Worm (Caenorhabditis elegans) whole organism, early embryonic: ENCODE results near the gene strd-1.

ENCODE experiments used
- B0310.2 ChIP-seq: sonication (generic microtip); optimal IDR thresholded peaks from 2 replicates; lab custom pipeline; 2016; ENCODE audit warnings: mild to moderate bottlenecking, missing genetic modification characterization, missing compliant biosample characterization
- F13C5.2 ChIP-seq: sonication (generic microtip); optimal IDR thresholded peaks from 2 replicates; lab custom pipeline; 2017; ENCODE audit warnings: mild to moderate bottlenecking, missing genetic modification characterization, inconsistent platforms, missing compliant biosample characterization
- aly-1 ChIP-seq: sonication (generic microtip); optimal IDR thresholded peaks from 2 replicates; lab custom pipeline; 2016; ENCODE audit warnings: missing genetic modification characterization, missing compliant biosample characterization
- ama-1 ChIP-seq: fragments of 150-350 bp; optimal IDR thresholded peaks from 2 replicates; lab custom pipeline; 2014
- ceh-13 ChIP-seq: fragments of 200-800 bp; sonication (Bioruptor generic); optimal IDR thresholded peaks from 2 replicates; lab custom pipeline; 2018; ENCODE audit warnings: mild to moderate bottlenecking, missing genetic modification characterization, missing compliant biosample characterization
- ceh-36 ChIP-seq: sonication (generic microtip); optimal IDR thresholded peaks from 2 replicates; lab custom pipeline; 2016; ENCODE audit warnings: missing genetic modification characterization, inconsistent platforms, missing compliant biosample characterization
- ets-7 ChIP-seq: sonication (generic microtip); optimal IDR thresholded peaks from 2 replicates; lab custom pipeline; 2016; ENCODE audit warnings: missing genotype, missing genetic modification characterization, missing compliant biosample characterization
- flt-1 ChIP-seq: fragments of 200-800 bp; sonication (Bioruptor generic); IDR thresholded peaks from 2 replicates; pipeline ENCODE4 v1.3.6; 2022; ENCODE audit warnings: missing genetic modification characterization, missing compliant biosample characterization
- hmbx-1 ChIP-seq: sonication (generic microtip); optimal IDR thresholded peaks from 2 replicates; lab custom pipeline; 2016; ENCODE audit warnings: mild to moderate bottlenecking, missing genetic modification characterization, missing compliant biosample characterization
- hmg-4 ChIP-seq: fragments of 200-800 bp; sonication (Bioruptor generic); optimal IDR thresholded peaks from 2 replicates; lab custom pipeline; 2018; ENCODE audit warnings: mild to moderate bottlenecking, missing genetic modification characterization, missing compliant biosample characterization
- hnd-1 ChIP-seq: sonication (generic microtip); optimal IDR thresholded peaks from 2 replicates; lab custom pipeline; 2016; ENCODE audit warnings: missing genetic modification characterization, missing compliant biosample characterization
- pes-1 ChIP-seq: fragments of 200-800 bp; sonication (Bioruptor generic); IDR thresholded peaks from 2 replicates; pipeline ENCODE4 v1.3.6; 2022; ENCODE audit warnings: missing genetic modification reagents, missing genetic modification characterization, missing compliant biosample characterization
- scrt-1 ChIP-seq: fragments of 200-800 bp; sonication (Bioruptor generic); IDR thresholded peaks from 2 replicates; pipeline ENCODE4 v1.3.6; 2022; ENCODE audit warnings: missing genetic modification characterization, missing compliant biosample characterization
- sea-1 ChIP-seq: fragments of 200-800 bp; sonication (Bioruptor generic); conservative IDR thresholded peaks from 2 replicates; pipeline ENCODE4 v1.3.6; 2022; ENCODE audit warnings: missing genetic modification characterization, missing compliant biosample characterization
- tbx-11 ChIP-seq: fragments of 200-800 bp; sonication (Bioruptor generic); IDR thresholded peaks from 2 replicates; pipeline ENCODE4 v1.3.6; 2022; ENCODE audit warnings: missing genetic modification characterization, missing compliant biosample characterization
- tbx-37 ChIP-seq: fragments of 200-800 bp; sonication (Bioruptor generic); conservative IDR thresholded peaks from 2 replicates; pipeline ENCODE4 v1.3.6; 2022; ENCODE audit warnings: missing genetic modification reagents, missing genetic modification characterization, missing compliant biosample characterization
- tra-4 ChIP-seq: sonication (generic microtip); optimal IDR thresholded peaks from 2 replicates; lab custom pipeline; 2017; ENCODE audit warnings: missing genetic modification characterization, missing compliant biosample characterization

Gene strd-1

DNA sequence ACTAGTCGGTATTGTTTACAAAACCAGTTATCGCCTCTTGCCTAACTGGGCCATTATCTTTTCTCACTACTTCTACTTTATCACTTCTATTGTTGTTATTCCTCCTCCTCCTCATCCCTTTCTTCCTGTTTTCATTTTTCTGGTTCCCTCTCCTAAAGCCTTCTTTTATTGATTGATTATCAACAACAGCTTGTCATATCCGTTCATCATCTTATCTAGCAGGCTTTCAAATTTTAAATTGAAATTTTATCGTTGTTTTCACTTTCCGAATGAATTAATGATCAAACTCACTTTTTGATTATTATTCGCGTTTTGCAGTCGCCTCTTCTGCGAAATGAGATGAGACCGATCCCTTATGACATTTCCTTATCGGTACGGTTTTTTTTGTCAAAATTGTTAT, 36.1 kb upstream of the strd-1 start, which contains the start of gene cut-6:
TSS of gene cut-6 (plus strand) at position 301 of the 400 bp plus-strand sequence.
- no peak for TF ChIP-seq ets-7 (tag; lab: Kevin White, UChicago)
- no peak for TF ChIP-seq F13C5.2
- no peak for TF ChIP-seq flt-1 (GFP tag; lab: Robert Waterston, UW)
- no peak for TF ChIP-seq ceh-36 (tag; lab: Kevin White, UChicago)
- TF ChIP-seq sea-1: no peak
- no peak for TF ChIP-seq tbx-37 (GFP tag; lab: Robert Waterston, UW)
- TF ChIP-seq ama-1: no peak
- no peak for TF ChIP-seq tra-4

DNA sequence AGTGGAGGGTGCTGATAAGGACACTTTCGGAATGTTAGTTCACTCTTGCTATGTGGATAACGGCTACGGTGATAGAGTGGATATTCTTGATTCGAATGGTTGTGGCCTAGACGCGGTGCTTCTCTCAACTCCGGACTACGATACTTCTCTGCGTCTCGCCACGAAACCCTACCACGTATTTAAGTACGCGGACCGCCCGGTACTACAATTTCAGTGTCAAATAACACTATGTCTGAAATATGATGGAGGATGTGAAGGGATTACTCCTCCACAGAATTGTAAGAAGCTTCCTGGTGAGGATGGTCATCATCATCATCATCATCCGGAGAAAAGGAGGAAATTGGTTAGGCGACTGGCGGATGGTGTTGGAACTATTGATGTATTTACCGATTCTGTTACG, 32.3 kb upstream of the strd-1 start:
- no peak for TF ChIP-seq ets-7 (tag; lab: Kevin White, UChicago)
- no peak for TF ChIP-seq ama-1
- TF ChIP-seq hmbx-1: no peak
- no peak for TF ChIP-seq aly-1 (tag; lab: Kevin White, UChicago)
- TF ChIP-seq scrt-1 (GFP tag; lab: Robert Waterston, UW): no peak
- no peak for TF ChIP-seq tra-4
- no peak for TF ChIP-seq flt-1 (GFP tag; lab: Robert Waterston, UW)
- no peak for TF ChIP-seq sea-1
- no peak for TF ChIP-seq B0310.2 (tag; lab: Kevin White, UChicago)
- no peak for TF ChIP-seq tbx-11 (GFP tag; lab: Robert Waterston, UW)
- no peak for TF ChIP-seq tbx-37 (GFP tag; lab: Robert Waterston, UW)
- no peak for TF ChIP-seq ceh-13
- TF ChIP-seq F13C5.2: no peak

DNA sequence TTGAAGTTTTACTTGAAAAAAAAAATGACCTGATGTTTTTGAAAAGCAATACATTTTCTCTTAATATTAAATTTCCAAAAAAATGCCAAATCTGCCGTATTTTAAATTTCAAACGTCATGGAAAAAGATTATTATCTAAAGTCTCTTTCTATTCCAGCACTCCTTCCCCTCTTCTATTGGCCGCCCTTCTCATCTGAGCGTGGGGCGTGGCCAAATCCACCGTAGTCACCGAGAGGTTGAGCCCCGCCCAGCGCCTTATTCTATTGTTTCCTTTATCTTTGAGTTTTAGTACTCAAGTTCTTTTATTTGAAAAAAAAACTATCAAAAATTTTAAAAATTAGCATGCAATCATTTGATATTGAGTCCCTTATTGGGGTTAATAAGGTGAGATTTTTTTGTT, 27.2 kb upstream of the strd-1 start, which contains the start of gene vab-7:
TSS of gene vab-7 (plus strand) at position 301 of the 400 bp plus-strand sequence.
- TF ChIP-seq F13C5.2: no peak
- TF ChIP-seq B0310.2 (tag; lab: Kevin White, UChicago): no peak
- TF ChIP-seq hmg-4 (GFP tag; lab: Kevin White, UChicago): no peak
- no peak for TF ChIP-seq hnd-1

- no peak for TF ChIP-seq pes-1 (GFP tag; lab: Robert Waterston, UW)
- TF ChIP-seq tra-4: no peak
- TF ChIP-seq scrt-1 (GFP tag; lab: Robert Waterston, UW): no peak
- no peak for TF ChIP-seq aly-1 (tag; lab: Kevin White, UChicago)
- TF ChIP-seq ama-1: no peak
Observed at ce11 chrIII:10921474-10921873, 25.8 kb upstream of the strd-1 start.

DNA sequence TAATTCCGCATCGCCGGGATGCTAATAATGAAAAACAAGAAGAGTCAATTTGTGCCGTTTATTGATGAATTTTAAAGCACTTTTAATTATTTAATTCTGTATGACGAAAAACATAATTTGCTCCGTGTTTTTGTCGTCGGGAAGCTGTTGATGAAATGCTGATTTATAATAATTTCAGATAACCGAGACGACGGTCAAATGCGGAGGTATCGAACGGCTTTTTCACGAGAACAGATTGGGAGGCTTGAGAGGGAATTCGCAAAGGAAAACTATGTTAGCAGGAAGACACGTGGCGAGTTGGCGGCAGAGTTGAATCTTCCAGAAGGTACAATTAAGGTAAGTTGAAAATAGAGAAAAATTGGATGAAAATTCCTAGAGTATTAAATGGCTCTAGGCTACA, 23.7 kb upstream of the strd-1 start:
- no peak for TF ChIP-seq ets-7 (tag; lab: Kevin White, UChicago)
- TF ChIP-seq scrt-1 (GFP tag; lab: Robert Waterston, UW): no peak
- no peak for TF ChIP-seq ama-1
- TF ChIP-seq aly-1 (tag; lab: Kevin White, UChicago): no peak
- TF ChIP-seq ceh-13: no peak
- TF ChIP-seq sea-1: no peak
- TF ChIP-seq F13C5.2: no peak
- no peak for TF ChIP-seq flt-1 (GFP tag; lab: Robert Waterston, UW)
- no peak for TF ChIP-seq tra-4
- no peak for TF ChIP-seq tbx-37 (GFP tag; lab: Robert Waterston, UW)
- no peak for TF ChIP-seq ceh-36 (tag; lab: Kevin White, UChicago)
- TF ChIP-seq hmbx-1: no peak

DNA sequence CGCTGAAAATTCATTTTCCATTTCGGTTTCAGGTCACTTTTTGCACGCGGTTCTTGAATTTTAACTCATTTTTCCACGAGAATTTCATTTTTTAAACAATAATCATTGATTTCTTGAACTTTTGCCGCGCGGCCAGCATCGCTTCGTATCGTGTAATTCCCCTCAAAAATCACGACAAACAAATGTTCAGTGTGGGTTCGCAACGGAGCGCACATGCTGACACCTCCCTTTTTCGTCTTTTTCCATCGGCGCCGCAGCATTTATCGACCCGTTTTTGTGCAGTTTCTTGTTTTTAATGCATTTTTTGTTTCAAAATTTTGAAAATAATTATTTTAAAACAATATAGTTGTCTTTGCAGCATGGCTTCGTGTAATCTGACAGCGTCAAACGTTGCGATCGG, 16.4 kb upstream of the strd-1 start, which contains the start of gene M142.5:
TSS of gene M142.5 (plus strand) at position 352 of the 400 bp plus-strand sequence.
- TF ChIP-seq tra-4 (no peak), scrt-1 (GFP tag; lab: Robert Waterston, UW) (no peak)

DNA sequence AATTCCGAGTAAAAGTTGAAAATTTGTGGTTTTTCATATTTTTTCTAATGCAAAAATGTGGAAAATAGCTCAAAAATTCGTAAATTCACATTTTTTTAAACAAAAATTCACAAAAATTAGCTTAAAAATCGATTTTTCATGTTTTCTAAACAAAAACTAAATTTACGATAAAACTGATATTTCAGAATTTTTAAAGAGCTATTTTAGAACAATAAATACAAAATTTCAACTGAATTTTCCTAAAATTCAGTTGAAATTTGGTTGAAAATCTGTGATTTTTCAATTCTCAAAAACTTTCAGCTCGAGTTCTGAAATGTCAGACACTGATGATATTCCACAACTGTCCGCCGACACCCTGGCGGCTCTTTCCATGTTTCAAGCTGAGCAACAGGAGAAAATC, 13.9 kb upstream of the strd-1 start, which contains the start of gene M142.8:
TSS of gene M142.8 (plus strand) at position 301 of the 400 bp plus-strand sequence.
- TF ChIP-seq hmbx-1: no peak
- no peak for TF ChIP-seq scrt-1 (GFP tag; lab: Robert Waterston, UW)
- no peak for TF ChIP-seq ceh-36 (tag; lab: Kevin White, UChicago)
- no peak for TF ChIP-seq tra-4
- TF ChIP-seq aly-1 (tag; lab: Kevin White, UChicago): no peak

- no peak for TF ChIP-seq tbx-11 (GFP tag; lab: Robert Waterston, UW)
- no peak for TF ChIP-seq ceh-13
- no peak for TF ChIP-seq hmg-4 (GFP tag; lab: Kevin White, UChicago)
- no peak for TF ChIP-seq ets-7 (tag; lab: Kevin White, UChicago)
- TF ChIP-seq tbx-37 (GFP tag; lab: Robert Waterston, UW): no peak
- TF ChIP-seq hnd-1: no peak
- TF ChIP-seq F13C5.2: no peak
- TF ChIP-seq aly-1 (tag; lab: Kevin White, UChicago): no peak
- TF ChIP-seq pes-1 (GFP tag; lab: Robert Waterston, UW): no peak
- TF ChIP-seq ama-1: no peak
- no peak for TF ChIP-seq hmbx-1
- TF ChIP-seq scrt-1 (GFP tag; lab: Robert Waterston, UW): no peak
- no peak for TF ChIP-seq tra-4
- TF ChIP-seq sea-1: no peak
- TF ChIP-seq flt-1 (GFP tag; lab: Robert Waterston, UW): no peak
- TF ChIP-seq ceh-36 (tag; lab: Kevin White, UChicago): no peak
- no peak for TF ChIP-seq B0310.2 (tag; lab: Kevin White, UChicago)
Observed at ce11 chrIII:10935944-10936343, 11.3 kb upstream of the strd-1 start, which contains the start of gene rle-1. Gene rle-1, plus strand, starts transcription at chrIII:10936244.

- TF ChIP-seq tbx-37 (GFP tag; lab: Robert Waterston, UW): no peak
- TF ChIP-seq tbx-11 (GFP tag; lab: Robert Waterston, UW): no peak
- TF ChIP-seq hmg-4 (GFP tag; lab: Kevin White, UChicago): no peak
- TF ChIP-seq scrt-1 (GFP tag; lab: Robert Waterston, UW): no peak
- no peak for TF ChIP-seq ets-7 (tag; lab: Kevin White, UChicago)
- TF ChIP-seq ama-1: no peak
- TF ChIP-seq ceh-13: no peak
- no peak for TF ChIP-seq hnd-1
- no peak for TF ChIP-seq aly-1 (tag; lab: Kevin White, UChicago)
- no peak for TF ChIP-seq pes-1 (GFP tag; lab: Robert Waterston, UW)
Observed at ce11 chrIII:10939184-10939583, 8.1 kb upstream of the strd-1 start.
